Fruit fly (Drosophila melanogaster) whole organism, adult: ENCODE results near the gene pigs.

Experiments used
- CG11617 ChIP-seq: fragments of 200-800 bp; sonication (Bioruptor generic); optimal IDR thresholded peaks from 2 replicates; lab custom pipeline; 2017; ENCODE audit warnings: mild to moderate bottlenecking, missing biosample characterization, missing genetic modification reagents, missing genetic modification characterization
- CG12768 ChIP-seq: fragments of 200-800 bp; sonication (Bioruptor generic); optimal IDR thresholded peaks from 2 replicates; lab custom pipeline; 2017; ENCODE audit warnings: missing biosample characterization, missing genetic modification characterization, mild to moderate bottlenecking, moderate library complexity, missing genetic modification reagents
- CG14711 ChIP-seq: fragments of 200-800 bp; sonication (Bioruptor generic); optimal IDR thresholded peaks from 2 replicates; lab custom pipeline; 2018; ENCODE audit warnings: missing biosample characterization, mild to moderate bottlenecking, missing genetic modification characterization, moderate library complexity
- CG1620 ChIP-seq: fragments of 200-800 bp; sonication (Bioruptor generic); optimal IDR thresholded peaks from 2 replicates; lab custom pipeline; 2016; ENCODE audit warnings: missing biosample characterization, missing genetic modification characterization
- CG33017 ChIP-seq: fragments of 200-800 bp; sonication (Bioruptor generic); optimal IDR thresholded peaks from 2 replicates; lab custom pipeline; 2018; ENCODE audit warnings: missing biosample characterization, mild to moderate bottlenecking, missing genetic modification characterization, moderate library complexity
- CG5204 ChIP-seq: fragments of 200-800 bp; sonication (Bioruptor generic); optimal IDR thresholded peaks from 2 replicates; lab custom pipeline; 2016; ENCODE audit warnings: missing biosample characterization, missing genetic modification characterization
- CG7045 ChIP-seq: fragments of 200-800 bp; sonication (Bioruptor generic); optimal IDR thresholded peaks from 2 replicates; lab custom pipeline; 2017; ENCODE audit warnings: missing biosample characterization, mild to moderate bottlenecking, missing genetic modification characterization
- CG7101 ChIP-seq: fragments of 200-800 bp; sonication (Bioruptor generic); optimal IDR thresholded peaks from 2 replicates; lab custom pipeline; 2018; ENCODE audit warnings: missing biosample characterization, mild to moderate bottlenecking, missing genetic modification characterization, moderate library complexity
- Clk ChIP-seq: fragments of 200-800 bp; sonication (Bioruptor generic); optimal IDR thresholded peaks from 2 replicates; lab custom pipeline; 2017; ENCODE audit warnings: missing biosample characterization, missing genetic modification characterization
- Crg-1 ChIP-seq: fragments of 200-800 bp; sonication (Bioruptor generic); optimal IDR thresholded peaks from 2 replicates; lab custom pipeline; 2016; ENCODE audit warnings: missing biosample characterization, missing genetic modification characterization
- Hr96 ChIP-seq: fragments of 200-800 bp; sonication (Bioruptor generic); optimal IDR thresholded peaks from 2 replicates; lab custom pipeline; 2016; ENCODE audit warnings: missing biosample characterization, missing genetic modification characterization
- Mnt ChIP-seq: fragments of 200-800 bp; sonication (Bioruptor generic); optimal IDR thresholded peaks from 2 replicates; lab custom pipeline; 2016; ENCODE audit warnings: missing biosample characterization, mild to moderate bottlenecking, missing genetic modification characterization
- bab1 ChIP-seq: fragments of 200-800 bp; sonication (Bioruptor generic); optimal IDR thresholded peaks from 3 replicates; lab custom pipeline; 2019; ENCODE audit warnings: missing biosample characterization, mild to moderate bottlenecking, missing genetic modification characterization, moderate library complexity
- cic ChIP-seq: fragments of 200-800 bp; sonication (Bioruptor generic); optimal IDR thresholded peaks from 2 replicates; lab custom pipeline; 2017; ENCODE audit warnings: missing biosample characterization, mild to moderate bottlenecking, missing genetic modification characterization, moderate library complexity
- cnc ChIP-seq, 2 experiments: fragments of >200 bp; optimal IDR thresholded peaks; 2 replicates each; lab custom pipeline; 2017
- kay ChIP-seq: fragments of 200-800 bp; sonication (Bioruptor generic); peaks from one replicate; lab custom pipeline; 2016; ENCODE audit warnings: missing biosample characterization, missing genetic modification characterization, borderline replicate concordance
- ovo ChIP-seq: fragments of 200-800 bp; sonication (Bioruptor generic); optimal IDR thresholded peaks from 2 replicates; lab custom pipeline; 2016; ENCODE audit warnings: missing biosample characterization, missing genetic modification characterization
- pad ChIP-seq: fragments of 200-800 bp; sonication (Bioruptor generic); optimal IDR thresholded peaks from 3 replicates; lab custom pipeline; 2017; ENCODE audit warnings: missing biosample characterization, missing genetic modification characterization, mild to moderate bottlenecking, moderate library complexity, missing genetic modification reagents
- tj ChIP-seq: fragments of 200-800 bp; sonication (Bioruptor generic); optimal IDR thresholded peaks from 3 replicates; lab custom pipeline; 2017; ENCODE audit warnings: missing biosample characterization, mild to moderate bottlenecking, missing genetic modification characterization, moderate library complexity
- toe ChIP-seq: fragments of 200-800 bp; sonication (Bioruptor generic); optimal IDR thresholded peaks from 2 replicates; lab custom pipeline; 2016; ENCODE audit warnings: missing biosample characterization, missing genetic modification characterization

pigs gene

dm6 chrX:6687267-6687666 is 87.4 kb downstream of the pigs start, which contains the start of gene CG44303:
Gene CG44303 (minus strand): TSS chrX:6687420.
- no peak for TF ChIP-seq tj
- no peak for TF ChIP-seq CG33017
- no peak for TF ChIP-seq ovo (GFP tag; lab: Kevin White, UChicago)
- no peak for TF ChIP-seq cnc (optimal IDR thresholded peaks at IDR 0.05; lab: Kevin White, UChicago)
- no peak for TF ChIP-seq CG12768 (GFP tag; lab: Kevin White, UChicago)
- TF ChIP-seq CG7045 (GFP tag; lab: Kevin White, UChicago) = no peak
- TF ChIP-seq CG1620 (GFP tag; lab: Kevin White, UChicago) = no peak
- no peak for TF ChIP-seq kay (GFP tag; lab: Kevin White, UChicago)

- TF ChIP-seq cic (GFP tag; lab: Kevin White, UChicago) = no peak
- TF ChIP-seq CG33017 = no peak
- no peak for TF ChIP-seq CG7045 (GFP tag; lab: Kevin White, UChicago)
- no peak for TF ChIP-seq bab1
- no peak for TF ChIP-seq Crg-1
- no peak for TF ChIP-seq CG14711
- TF ChIP-seq CG1620 (GFP tag; lab: Kevin White, UChicago) = peak; percentile 31
- TF ChIP-seq Mnt = peak; percentile 12
- no peak for TF ChIP-seq CG5204 (GFP tag; lab: Kevin White, UChicago)
- no peak for TF ChIP-seq cnc (optimal IDR thresholded peaks at IDR 0.05; lab: Kevin White, UChicago)
- no peak for TF ChIP-seq Clk (GFP tag; lab: Kevin White, UChicago)
- no peak for TF ChIP-seq CG12768 (GFP tag; lab: Kevin White, UChicago)
- TF ChIP-seq pad (GFP tag; lab: Kevin White, UChicago) = peak; percentile 4
- peak; percentile 19 for TF ChIP-seq CG11617
- peak; percentile 8 for TF ChIP-seq tj
- TF ChIP-seq kay (GFP tag; lab: Kevin White, UChicago) = no peak
- no peak for TF ChIP-seq Hr96 (GFP tag; lab: Kevin White, UChicago)
- no peak for TF ChIP-seq toe
- TF ChIP-seq ovo (GFP tag; lab: Kevin White, UChicago) = no peak
- no peak for TF ChIP-seq CG7101
These were observed 88.9 kb downstream of the pigs start, which contains the start of gene CG3184 for dm6 chrX:6688620-6689400. Gene CG3184 (minus strand): TSS chrX:6688774.

- TF ChIP-seq toe = no peak
- TF ChIP-seq Crg-1 = no peak
- TF ChIP-seq ovo (GFP tag; lab: Kevin White, UChicago) = no peak
- no peak for TF ChIP-seq CG7101
- no peak for TF ChIP-seq CG33017
- peak; percentile 58 for TF ChIP-seq tj
- TF ChIP-seq CG11617 = no peak
- TF ChIP-seq cic (GFP tag; lab: Kevin White, UChicago) = peak; percentile 81
- no peak for TF ChIP-seq Hr96 (GFP tag; lab: Kevin White, UChicago)
- no peak for TF ChIP-seq CG7045 (GFP tag; lab: Kevin White, UChicago)
- peak; percentile 32 for TF ChIP-seq bab1
- no peak for TF ChIP-seq CG12768 (GFP tag; lab: Kevin White, UChicago)
- TF ChIP-seq Mnt = peak; percentile 41
- TF ChIP-seq kay (GFP tag; lab: Kevin White, UChicago) = no peak
- TF ChIP-seq cnc (optimal IDR thresholded peaks at IDR 0.05; lab: Kevin White, UChicago) = no peak
- TF ChIP-seq CG14711 = no peak
- no peak for TF ChIP-seq CG5204 (GFP tag; lab: Kevin White, UChicago)
- TF ChIP-seq pad (GFP tag; lab: Kevin White, UChicago) = no peak
- no peak for TF ChIP-seq CG1620 (GFP tag; lab: Kevin White, UChicago)
- TF ChIP-seq Clk (GFP tag; lab: Kevin White, UChicago) = no peak
These were observed 94.4 kb downstream of the pigs start for dm6 chrX:6694105-6694788.

- TF ChIP-seq tj (no peak), cic (GFP tag; lab: Kevin White, UChicago) (no peak), ovo (GFP tag; lab: Kevin White, UChicago) (peak; percentile 28), kay (GFP tag; lab: Kevin White, UChicago) (no peak), Hr96 (GFP tag; lab: Kevin White, UChicago) (no peak), CG5204 (GFP tag; lab: Kevin White, UChicago) (no peak), pad (GFP tag; lab: Kevin White, UChicago) (peak; percentile 41), toe (no peak), cnc (optimal IDR thresholded peaks at IDR 0.05; lab: Kevin White, UChicago) (no peak), bab1 (peak; percentile 69), CG14711 (peak; percentile 68), CG11617 (peak; percentile 65), Crg-1 (peak; percentile 62), CG7045 (GFP tag; lab: Kevin White, UChicago) (no peak), Clk (GFP tag; lab: Kevin White, UChicago) (no peak), CG33017 (peak; percentile 30), CG7101 (peak; percentile 76), CG1620 (GFP tag; lab: Kevin White, UChicago) (peak; percentile 70), CG12768 (GFP tag; lab: Kevin White, UChicago) (no peak), Mnt (peak; percentile 59)
These were observed 95.1 kb downstream of the pigs start, which contains the start of gene CG14442 for dm6 chrX:6694979-6695388. Gene CG14442 (minus strand): TSS chrX:6695007.

- TF ChIP-seq bab1 = peak; percentile 20
- no peak for TF ChIP-seq pad (GFP tag; lab: Kevin White, UChicago)
- TF ChIP-seq toe = peak; percentile 60
- peak; percentile 44 for TF ChIP-seq Mnt
- TF ChIP-seq ovo (GFP tag; lab: Kevin White, UChicago) = peak; percentile 14
- peak; percentile 38 for TF ChIP-seq Crg-1
- peak; percentile 27 for TF ChIP-seq Clk (GFP tag; lab: Kevin White, UChicago)
- TF ChIP-seq cnc (optimal IDR thresholded peaks at IDR 0.05; lab: Kevin White, UChicago) = no peak
- TF ChIP-seq tj = peak; percentile 40
- TF ChIP-seq kay (GFP tag; lab: Kevin White, UChicago) = no peak
- no peak for TF ChIP-seq CG1620 (GFP tag; lab: Kevin White, UChicago)
- TF ChIP-seq CG7045 (GFP tag; lab: Kevin White, UChicago) = peak; percentile 57
- TF ChIP-seq CG11617 = peak; percentile 63
- TF ChIP-seq Hr96 (GFP tag; lab: Kevin White, UChicago) = no peak
- peak; percentile 70 for TF ChIP-seq CG7101
- peak; percentile 68 for TF ChIP-seq CG12768 (GFP tag; lab: Kevin White, UChicago)
- peak; percentile 60 for TF ChIP-seq CG33017
- TF ChIP-seq CG5204 (GFP tag; lab: Kevin White, UChicago) = peak; percentile 70
- TF ChIP-seq CG14711 = peak; percentile 45
These were observed 96.6 kb downstream of the pigs start for dm6 chrX:6696467-6696866.
